Worm (Caenorhabditis elegans) whole organism, dauer: Measurements from ENCODE around the gene B0478.3.

Experiments used
- unc-62 ChIP-seq: sonication (generic microtip); optimal IDR thresholded peaks from 2 replicates; lab custom pipeline; 2017; ENCODE audit warnings: missing biosample characterization, missing genetic modification reagents, missing genetic modification characterization

Gene B0478.3

ce11 chrIV:6974162-6974938 lies 9.9 kb upstream of the B0478.3 start:
- TF ChIP-seq unc-62 (GFP tag; lab: Kevin White, UChicago): no peak

ce11 chrIV:6972427-6972826 lies 8.0 kb upstream of the B0478.3 start, which contains the start of gene nhr-249:
Gene nhr-249, minus strand, starts transcription at chrIV:6972527.
- no peak for TF ChIP-seq unc-62 (GFP tag; lab: Kevin White, UChicago)

- no peak for TF ChIP-seq unc-62 (GFP tag; lab: Kevin White, UChicago)
Measured at ce11 chrIV:6971213-6971612, 6.8 kb upstream of the B0478.3 start, which contains the start of gene ZK381.62. Gene ZK381.62, minus strand, starts transcription at chrIV:6971313.

- no peak for TF ChIP-seq unc-62 (GFP tag; lab: Kevin White, UChicago)
Measured at ce11 chrIV:6970271-6970670, 5.9 kb upstream of the B0478.3 start, which contains the start of gene ZK381.8. Gene ZK381.8, minus strand, starts transcription at chrIV:6970371.

ce11 chrIV:6965192-6965591 lies 784 bp upstream of the B0478.3 start, which contains the start of gene ZK381.2:
Gene ZK381.2, plus strand, starts transcription at chrIV:6965492.
- no peak for TF ChIP-seq unc-62 (GFP tag; lab: Kevin White, UChicago)

- no peak for TF ChIP-seq unc-62 (GFP tag; lab: Kevin White, UChicago)
Measured at ce11 chrIV:6959483-6959882, 4.9 kb downstream of the B0478.3 start.

ce11 chrIV:6958696-6959095 lies 5.7 kb downstream of the B0478.3 start:
- no peak for TF ChIP-seq unc-62 (GFP tag; lab: Kevin White, UChicago)

- TF ChIP-seq unc-62 (GFP tag; lab: Kevin White, UChicago): no peak
Measured at ce11 chrIV:6957341-6957740, 7.1 kb downstream of the B0478.3 start, which contains the start of gene jnk-1. Gene jnk-1, plus strand, starts transcription at chrIV:6957641.

- TF ChIP-seq unc-62 (GFP tag; lab: Kevin White, UChicago): no peak
Measured at ce11 chrIV:6956668-6957067, 7.7 kb downstream of the B0478.3 start.

- TF ChIP-seq unc-62 (GFP tag; lab: Kevin White, UChicago): no peak
Measured at ce11 chrIV:6954682-6955081, 9.7 kb downstream of the B0478.3 start.

ce11 chrIV:6951259-6951658 lies 13.1 kb downstream of the B0478.3 start:
- TF ChIP-seq unc-62 (GFP tag; lab: Kevin White, UChicago): no peak

ce11 chrIV:6946832-6947231 lies 17.6 kb downstream of the B0478.3 start:
- TF ChIP-seq unc-62 (GFP tag; lab: Kevin White, UChicago): no peak

- TF ChIP-seq unc-62 (GFP tag; lab: Kevin White, UChicago): no peak
Measured at ce11 chrIV:6941101-6941500, 23.3 kb downstream of the B0478.3 start.

- no peak for TF ChIP-seq unc-62 (GFP tag; lab: Kevin White, UChicago)
Measured at ce11 chrIV:6937548-6937947, 26.9 kb downstream of the B0478.3 start, which contains the start of gene npr-12. Gene npr-12, minus strand, starts transcription at chrIV:6937648.

ce11 chrIV:6928417-6928816 lies 36.0 kb downstream of the B0478.3 start, which contains the start of gene cest-6:
Gene cest-6, minus strand, starts transcription at chrIV:6928517.
- TF ChIP-seq unc-62 (GFP tag; lab: Kevin White, UChicago): no peak

- TF ChIP-seq unc-62 (GFP tag; lab: Kevin White, UChicago): no peak
Measured at ce11 chrIV:6925520-6925919, 38.9 kb downstream of the B0478.3 start.

ce11 chrIV:6923070-6923469 lies 41.3 kb downstream of the B0478.3 start, which contains the start of gene T22D1.1:
Gene T22D1.1, plus strand, starts transcription at chrIV:6923370.
- no peak for TF ChIP-seq unc-62 (GFP tag; lab: Kevin White, UChicago)
